Fruit fly (Drosophila melanogaster) whole organism, prepupa: ENCODE results near the gene NimC1.
A peak's percentile ranks its signal among the peaks of the same experiment; 100 is the strongest.

ENCODE experiments used
- Blimp-1 ChIP-seq: fragments of 200-800 bp; sonication (Bioruptor generic); optimal IDR thresholded peaks from 3 replicates; lab custom pipeline; 2017; ENCODE audit warnings: missing biosample characterization, missing genetic modification characterization, mild to moderate bottlenecking, moderate library complexity, missing genetic modification reagents
- CG10631 ChIP-seq: fragments of 200-800 bp; sonication (Bioruptor generic); optimal IDR thresholded peaks from 2 replicates; lab custom pipeline; 2016; ENCODE audit warnings: missing biosample characterization, missing genetic modification characterization
- CG10669 ChIP-seq: fragments of 200-800 bp; sonication (Bioruptor generic); optimal IDR thresholded peaks from 3 replicates; lab custom pipeline; 2018; ENCODE audit warnings: missing biosample characterization, mild to moderate bottlenecking, missing genetic modification characterization, moderate library complexity
- CG11294 ChIP-seq: fragments of 200-800 bp; sonication (Bioruptor generic); IDR thresholded peaks from 2 replicates; pipeline ENCODE4 v1.3.6; 2022; ENCODE audit warnings: missing biosample characterization, missing genetic modification characterization
- CG11902 ChIP-seq: fragments of 200-800 bp; sonication (Bioruptor generic); optimal IDR thresholded peaks from 3 replicates; lab custom pipeline; 2016; ENCODE audit warnings: missing biosample characterization, missing genetic modification characterization
- CG1621 ChIP-seq: fragments of 200-800 bp; sonication (Bioruptor generic); optimal IDR thresholded peaks from 3 replicates; lab custom pipeline; 2018; ENCODE audit warnings: missing biosample characterization, mild to moderate bottlenecking, missing genetic modification characterization
- CG16779 ChIP-seq: fragments of 200-800 bp; sonication (Bioruptor generic); optimal IDR thresholded peaks from 3 replicates; lab custom pipeline; 2017; ENCODE audit warnings: missing biosample characterization, mild to moderate bottlenecking, missing genetic modification characterization
- CG31627 ChIP-seq: fragments of 200-800 bp; sonication (Bioruptor generic); optimal IDR thresholded peaks from 3 replicates; lab custom pipeline; 2016; ENCODE audit warnings: missing biosample characterization, missing genetic modification characterization
- CG34406 ChIP-seq: fragments of 200-800 bp; sonication (Bioruptor generic); optimal IDR thresholded peaks from 3 replicates; lab custom pipeline; 2016; ENCODE audit warnings: missing biosample characterization, missing genetic modification characterization
- CG4318 ChIP-seq: fragments of 200-800 bp; sonication (Bioruptor generic); optimal IDR thresholded peaks from 3 replicates; lab custom pipeline; 2017; ENCODE audit warnings: missing biosample characterization, mild to moderate bottlenecking, missing genetic modification characterization
- CG6163 ChIP-seq: fragments of 200-800 bp; sonication (Bioruptor generic); IDR thresholded peaks from 3 replicates; pipeline ENCODE4 v1.3.6; 2022; ENCODE audit warnings: missing biosample characterization, missing genetic modification characterization
- CG6276 ChIP-seq: fragments of 200-800 bp; sonication (Bioruptor generic); optimal IDR thresholded peaks from 2 replicates; lab custom pipeline; 2017; ENCODE audit warnings: missing biosample characterization, mild to moderate bottlenecking, missing genetic modification characterization
- CG6792 ChIP-seq: fragments of 200-800 bp; sonication (Bioruptor generic); optimal IDR thresholded peaks from 3 replicates; lab custom pipeline; 2016; ENCODE audit warnings: missing biosample characterization, missing genetic modification characterization
- CG6854 ChIP-seq: fragments of 200-800 bp; sonication (Bioruptor generic); optimal IDR thresholded peaks from 2 replicates; lab custom pipeline; 2017; ENCODE audit warnings: missing biosample characterization, mild to moderate bottlenecking, missing genetic modification characterization
- CG7368 ChIP-seq: fragments of 200-800 bp; sonication (Bioruptor generic); optimal IDR thresholded peaks from 3 replicates; lab custom pipeline; 2016; ENCODE audit warnings: missing biosample characterization, missing genetic modification characterization
- CG8119 ChIP-seq: fragments of 200-800 bp; sonication (Bioruptor generic); IDR thresholded peaks from 3 replicates; pipeline ENCODE4 v1.3.6; 2022; ENCODE audit warnings: missing biosample characterization, missing genetic modification characterization
- CG8632 ChIP-seq: fragments of 200-800 bp; sonication (Bioruptor generic); optimal IDR thresholded peaks from 3 replicates; lab custom pipeline; 2016; ENCODE audit warnings: missing biosample characterization, missing genetic modification characterization
- Eip75B ChIP-seq: fragments of 200-800 bp; sonication (Bioruptor generic); optimal IDR thresholded peaks from 3 replicates; lab custom pipeline; 2016; ENCODE audit warnings: missing biosample characterization, missing genetic modification characterization
- Eip78C ChIP-seq: fragments of 200-800 bp; sonication (Bioruptor generic); peaks from one replicate; lab custom pipeline; 2016; ENCODE audit warnings: missing biosample characterization, missing genetic modification characterization
- Eip93F ChIP-seq: fragments of 200-800 bp; sonication (Bioruptor generic); optimal IDR thresholded peaks from 2 replicates; lab custom pipeline; 2016; ENCODE audit warnings: missing biosample characterization, mild to moderate bottlenecking, missing genetic modification characterization
- Gug ChIP-seq: fragments of 200-800 bp; sonication (Bioruptor generic); IDR thresholded peaks from 2 replicates; pipeline ENCODE4 v1.3.6; 2022; ENCODE audit warnings: missing biosample characterization, missing genetic modification characterization
- Hr38 ChIP-seq: sonication (Bioruptor generic); optimal IDR thresholded peaks from 2 replicates; lab custom pipeline; 2016; ENCODE audit warnings: missing biosample characterization, missing genetic modification characterization
- Hr39 ChIP-seq: fragments of 200-800 bp; sonication (Bioruptor generic); optimal IDR thresholded peaks from 2 replicates; lab custom pipeline; 2016; ENCODE audit warnings: missing biosample characterization, missing genetic modification characterization
- Hr4 ChIP-seq: fragments of 200-800 bp; sonication (Bioruptor generic); optimal IDR thresholded peaks from 3 replicates; lab custom pipeline; 2016; ENCODE audit warnings: missing biosample characterization, missing genetic modification characterization
- Lpt ChIP-seq: fragments of 200-800 bp; sonication (Bioruptor generic); optimal IDR thresholded peaks from 3 replicates; lab custom pipeline; 2016; ENCODE audit warnings: missing biosample characterization, missing genetic modification characterization
- Met ChIP-seq: fragments of 200-800 bp; sonication (Bioruptor generic); optimal IDR thresholded peaks from 3 replicates; lab custom pipeline; 2016; ENCODE audit warnings: missing biosample characterization, missing genetic modification characterization
- OdsH ChIP-seq: fragments of 200-800 bp; sonication (Bioruptor generic); optimal IDR thresholded peaks from 3 replicates; lab custom pipeline; 2016; ENCODE audit warnings: missing biosample characterization, missing genetic modification characterization
- Smox ChIP-seq: fragments of 200-800 bp; sonication (Bioruptor generic); optimal IDR thresholded peaks from 3 replicates; lab custom pipeline; 2016; ENCODE audit warnings: missing biosample characterization, missing genetic modification characterization
- Sox102F ChIP-seq: fragments of 200-800 bp; sonication (Bioruptor generic); optimal IDR thresholded peaks from 2 replicates; lab custom pipeline; 2016; ENCODE audit warnings: missing biosample characterization, mild to moderate bottlenecking, missing genetic modification characterization
- achi ChIP-seq: fragments of 200-800 bp; sonication (Bioruptor generic); optimal IDR thresholded peaks from 3 replicates; lab custom pipeline; 2016; ENCODE audit warnings: missing biosample characterization, missing genetic modification characterization
- acj6 ChIP-seq: fragments of 200-800 bp; sonication (Bioruptor generic); optimal IDR thresholded peaks from 3 replicates; lab custom pipeline; 2016; ENCODE audit warnings: missing biosample characterization, missing genetic modification characterization
- cyc ChIP-seq: fragments of 200-800 bp; sonication (Bioruptor generic); optimal IDR thresholded peaks from 3 replicates; lab custom pipeline; 2016; ENCODE audit warnings: missing biosample characterization, missing genetic modification characterization
- esn ChIP-seq: fragments of 200-800 bp; sonication (Bioruptor generic); optimal IDR thresholded peaks from 2 replicates; lab custom pipeline; 2016; ENCODE audit warnings: missing biosample characterization, mild to moderate bottlenecking, missing genetic modification characterization, moderate library complexity
- fd59A ChIP-seq: fragments of 200-800 bp; sonication (Bioruptor generic); optimal IDR thresholded peaks from 2 replicates; lab custom pipeline; 2017; ENCODE audit warnings: missing biosample characterization, mild to moderate bottlenecking, missing genetic modification characterization, missing genetic modification reagents
- fd85E ChIP-seq: fragments of 200-800 bp; sonication (Bioruptor generic); optimal IDR thresholded peaks from 3 replicates; lab custom pipeline; 2016; ENCODE audit warnings: missing biosample characterization, missing genetic modification characterization
- fkh ChIP-seq: fragments of 200-800 bp; sonication (Bioruptor generic); optimal IDR thresholded peaks from 3 replicates; lab custom pipeline; 2017; ENCODE audit warnings: missing biosample characterization, mild to moderate bottlenecking, missing genetic modification characterization, moderate library complexity
- net ChIP-seq: fragments of 200-800 bp; sonication (Bioruptor generic); optimal IDR thresholded peaks from 3 replicates; lab custom pipeline; 2016; ENCODE audit warnings: missing biosample characterization, missing genetic modification characterization
- pdm3 ChIP-seq: fragments of 200-800 bp; sonication (Bioruptor generic); optimal IDR thresholded peaks from 3 replicates; lab custom pipeline; 2016; ENCODE audit warnings: missing biosample characterization, missing genetic modification characterization
- salr ChIP-seq, 2 experiments: fragments of 200-800 bp; sonication (Bioruptor generic); optimal IDR thresholded peaks; 3 replicates each; lab custom pipeline; 2016 to 2018; ENCODE audit warnings: missing biosample characterization in 2 of 2, missing genetic modification characterization in 2 of 2, mild to moderate bottlenecking in 1 of 2
- ss ChIP-seq, 2 experiments: fragments of 200-800 bp; sonication (Bioruptor generic); optimal IDR thresholded peaks; 2 replicates in 1 of 2; 3 replicates in 1 of 2; lab custom pipeline; 2017 to 2018; ENCODE audit warnings: mild to moderate bottlenecking in 2 of 2, missing biosample characterization in 2 of 2, missing genetic modification characterization in 2 of 2, moderate library complexity in 1 of 2
- topi ChIP-seq: fragments of 200-800 bp; sonication (Bioruptor generic); optimal IDR thresholded peaks from 3 replicates; lab custom pipeline; 2016; ENCODE audit warnings: missing biosample characterization, missing genetic modification characterization
- vri ChIP-seq: fragments of 200-800 bp; sonication (Bioruptor generic); optimal IDR thresholded peaks from 3 replicates; lab custom pipeline; 2016; ENCODE audit warnings: missing biosample characterization, mild to moderate bottlenecking, missing genetic modification characterization

Gene NimC1

DNA sequence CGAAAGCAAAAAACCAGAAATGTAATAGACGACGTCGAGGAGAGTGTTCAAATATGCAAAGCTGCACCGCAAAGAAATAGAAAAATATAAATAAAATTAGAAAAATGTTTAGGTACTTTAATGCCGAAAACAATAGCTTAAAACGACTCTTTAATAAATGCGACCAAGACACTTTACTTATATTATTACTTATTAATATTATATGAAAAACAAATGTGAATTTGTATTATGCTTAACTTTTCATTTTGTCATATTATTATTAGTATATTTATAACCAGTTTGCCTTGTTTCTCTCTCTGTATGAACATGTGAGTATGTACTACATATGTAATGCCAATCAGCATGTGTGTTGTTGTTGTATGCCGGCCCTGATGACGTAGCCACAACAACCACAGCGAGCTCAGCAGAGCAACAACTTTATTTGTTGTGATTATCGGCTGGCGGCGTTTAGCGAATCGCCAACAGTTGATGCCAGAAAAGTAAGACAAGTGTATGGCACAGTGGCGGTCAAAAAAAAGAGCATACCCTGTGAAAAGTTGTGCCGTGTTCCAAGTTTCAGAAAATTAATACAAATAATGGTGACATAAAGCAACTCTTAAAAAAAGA lies 45.7 kb upstream of the NimC1 start (continued):
- TF ChIP-seq net (GFP tag; lab: Kevin White, UChicago) (peak; percentile 73), CG16779 (tag; lab: Kevin White, UChicago) (peak; percentile 64), Met (GFP tag; lab: Kevin White, UChicago) (peak; percentile 61), fd85E (no peak), CG6854 (peak; percentile 34), CG10669 (peak; percentile 85), CG34406 (peak; percentile 74), fkh (GFP tag; lab: Kevin White, UChicago) (peak; percentile 41), CG6792 (GFP tag; lab: Kevin White, UChicago) (peak; percentile 45), Blimp-1 (GFP tag; lab: Kevin White, UChicago) (peak; percentile 5), Eip75B (GFP tag; lab: Kevin White, UChicago) (peak; percentile 56), CG8119 (peak; percentile 99), cyc (GFP tag; lab: Kevin White, UChicago) (peak; percentile 55), OdsH (GFP tag; lab: Kevin White, UChicago) (peak; percentile 82), fd59A (GFP tag; lab: Kevin White, UChicago) (peak; percentile 63), CG8632 (GFP tag; lab: Kevin White, UChicago) (peak; percentile 72), CG11902 (GFP tag; lab: Kevin White, UChicago) (peak; percentile 38), Hr38 (GFP tag; lab: Kevin White, UChicago) (no peak), vri (GFP tag; lab: Kevin White, UChicago) (peak; percentile 68), Eip78C (GFP tag; lab: Kevin White, UChicago) (peak; percentile 89), Sox102F (GFP tag; lab: Kevin White, UChicago) (peak; percentile 60), Hr4 (GFP tag; lab: Kevin White, UChicago) (peak; percentile 60)

DNA sequence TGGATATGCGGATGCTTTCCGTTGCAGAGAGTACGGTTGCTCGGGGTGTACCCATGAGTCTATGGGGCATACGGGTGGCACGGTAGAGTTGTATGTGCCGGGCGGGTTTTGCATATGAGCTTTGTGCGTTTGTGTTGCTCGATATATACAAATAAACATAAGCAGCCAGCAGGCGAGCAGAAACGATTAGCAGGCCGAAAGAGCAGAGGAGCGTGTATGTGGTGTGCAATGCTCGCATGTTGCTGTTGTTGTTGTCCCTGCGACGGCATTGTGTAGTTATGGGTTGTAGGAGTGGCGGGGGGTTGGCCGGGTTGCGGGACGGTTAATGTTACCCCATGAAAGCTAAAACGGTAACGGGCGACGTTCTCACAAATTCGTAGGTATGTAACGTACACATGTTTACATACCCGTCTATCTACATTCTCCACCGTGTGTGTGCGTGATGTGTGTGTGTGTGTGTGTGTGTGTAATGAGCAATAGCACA lies 45.1 kb upstream of the NimC1 start:
- TF ChIP-seq CG6163 (GFP tag; lab: Robert Waterston, UW) (peak; percentile 41; the same call in 1 of the 3 replicates), fkh (GFP tag; lab: Kevin White, UChicago) (peak; percentile 97), Gug (GFP tag; lab: Robert Waterston, UW) (0 out of 2 replicates have a peak, but pooled peaks have one; percentile 4), CG6276 (no peak), cyc (GFP tag; lab: Kevin White, UChicago) (no peak), CG1621 (tag; lab: Kevin White, UChicago) (peak; percentile 96), salr (GFP tag; optimal IDR thresholded peaks at IDR 0.05; lab: Kevin White, UChicago) (peak in 1 of 2 experiments; percentile 4)

DNA sequence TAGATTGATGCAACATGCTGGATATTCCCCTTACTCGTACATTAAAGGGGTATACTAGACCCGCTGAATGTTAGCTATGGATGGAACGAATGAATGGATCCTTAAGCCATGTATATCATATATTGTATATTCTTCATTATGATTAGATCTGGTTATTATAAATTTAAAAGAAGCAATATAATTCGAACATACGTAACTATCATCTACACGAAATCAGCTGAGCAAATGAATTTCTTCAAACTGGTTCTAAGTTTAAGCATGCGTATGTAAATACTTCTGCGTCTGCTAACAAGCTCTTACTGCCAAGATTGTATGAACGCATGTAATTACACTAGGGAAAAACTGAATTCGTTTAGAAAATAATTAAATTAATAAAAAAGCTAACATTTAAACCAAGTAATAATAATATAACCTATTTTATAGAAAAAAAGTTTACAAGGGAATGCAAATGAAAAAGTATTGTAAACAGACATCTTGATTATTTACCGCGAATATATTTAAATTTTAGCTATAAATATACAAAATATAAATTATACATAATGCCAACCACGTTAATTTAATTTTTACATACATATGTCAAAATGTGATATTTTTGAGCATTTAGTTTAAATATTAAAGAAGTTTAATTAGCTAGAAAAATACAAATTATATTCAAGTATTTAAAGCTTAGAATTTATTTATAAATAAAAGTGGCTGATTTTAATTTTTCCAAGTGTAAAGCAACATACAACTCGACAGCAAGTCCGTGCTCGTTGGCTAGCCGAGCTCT lies 44.5 kb upstream of the NimC1 start:
- TF ChIP-seq CG10631 (peak; percentile 71), topi (GFP tag; lab: Kevin White, UChicago) (peak; percentile 64), acj6 (peak; percentile 63), Lpt (no peak), Eip93F (GFP tag; lab: Kevin White, UChicago) (no peak), CG11902 (GFP tag; lab: Kevin White, UChicago) (peak; percentile 12), vri (GFP tag; lab: Kevin White, UChicago) (peak; percentile 55), CG6854 (no peak), esn (GFP tag; lab: Kevin White, UChicago) (peak; percentile 51), Hr4 (GFP tag; lab: Kevin White, UChicago) (peak; percentile 76), ss (GFP tag; optimal IDR thresholded peaks at IDR 0.05; lab: Kevin White, UChicago) (peak in 1 of 2 experiments; percentile 12), CG6792 (GFP tag; lab: Kevin White, UChicago) (peak; percentile 47), CG11294 (peak; percentile 39), CG4318 (GFP tag; lab: Kevin White, UChicago) (peak; percentile 49), Blimp-1 (GFP tag; lab: Kevin White, UChicago) (peak; percentile 11), fkh (GFP tag; lab: Kevin White, UChicago) (peak; percentile 55), CG31627 (GFP tag; lab: Kevin White, UChicago) (peak; percentile 51), Hr39 (GFP tag; lab: Kevin White, UChicago) (peak; percentile 29), CG10669 (peak; percentile 49), CG8119 (peak; percentile 74), CG34406 (peak; percentile 58), Smox (peak; percentile 61), achi (GFP tag; lab: Kevin White, UChicago) (peak; percentile 57), Eip75B (GFP tag; lab: Kevin White, UChicago) (no peak), CG6163 (GFP tag; lab: Robert Waterston, UW) (peak; percentile 81), CG1621 (tag; lab: Kevin White, UChicago) (peak; percentile 74), CG7368 (peak; percentile 41), net (GFP tag; lab: Kevin White, UChicago) (peak; percentile 43), pdm3 (GFP tag; lab: Kevin White, UChicago) (peak; percentile 72)
